Fruit fly (Drosophila melanogaster) whole organism, embryonic: ENCODE results near the gene gish.
A peak's percentile ranks its signal among the peaks of the same experiment; 100 is the strongest.

ENCODE experiments used
- Abd-B ChIP-seq: fragments of 200-800 bp; sonication (Bioruptor generic); optimal IDR thresholded peaks from 2 replicates; lab custom pipeline; 2018; ENCODE audit warnings: missing biosample characterization, mild to moderate bottlenecking, missing genetic modification characterization, moderate library complexity
- Awh ChIP-seq: fragments of 200-800 bp; sonication (Bioruptor generic); IDR thresholded peaks from 2 replicates; pipeline ENCODE4, ENCODE4 v1.3.6; 2022; ENCODE audit warnings: missing biosample characterization, missing genetic modification characterization
- CG10959 ChIP-seq: fragments of 200-800 bp; sonication (Bioruptor generic); IDR thresholded peaks from 2 replicates; pipeline ENCODE4 v1.3.6; 2022; ENCODE audit warnings: missing biosample characterization, missing genetic modification characterization
- CG13296 ChIP-seq: fragments of 200-800 bp; sonication (Bioruptor generic); optimal IDR thresholded peaks from 3 replicates; lab custom pipeline; 2018; ENCODE audit warnings: missing biosample characterization, mild to moderate bottlenecking, missing genetic modification characterization
- CG13894 ChIP-seq: fragments of 200-800 bp; sonication (Bioruptor generic); optimal IDR thresholded peaks from 3 replicates; lab custom pipeline; 2018; ENCODE audit warnings: missing biosample characterization, mild to moderate bottlenecking, missing genetic modification characterization, moderate library complexity
- CG3163 ChIP-seq: fragments of 200-800 bp; sonication (Bioruptor generic); optimal IDR thresholded peaks from 3 replicates; lab custom pipeline; 2016; ENCODE audit warnings: missing biosample characterization, missing genetic modification characterization
- CG33557 ChIP-seq: fragments of 200-800 bp; sonication (Bioruptor generic); optimal IDR thresholded peaks from 2 replicates; lab custom pipeline; 2019; ENCODE audit warnings: missing biosample characterization, mild to moderate bottlenecking, missing genetic modification characterization, moderate library complexity
- CG4404 ChIP-seq: fragments of 200-800 bp; sonication (Bioruptor generic); IDR thresholded peaks from 2 replicates; pipeline ENCODE4 v1.3.6; 2022; ENCODE audit warnings: missing biosample characterization, missing genetic modification characterization
- CG6765 ChIP-seq: fragments of 200-800 bp; sonication (Bioruptor generic); optimal IDR thresholded peaks from 3 replicates; lab custom pipeline; 2017; ENCODE audit warnings: missing biosample characterization, mild to moderate bottlenecking, missing genetic modification characterization
- CG6813 ChIP-seq: fragments of 200-800 bp; sonication (Bioruptor generic); optimal IDR thresholded peaks from 2 replicates; lab custom pipeline; 2017; ENCODE audit warnings: missing biosample characterization, missing genetic modification characterization, mild to moderate bottlenecking, moderate library complexity, missing genetic modification reagents
- CG8281 ChIP-seq: fragments of 200-800 bp; sonication (Bioruptor generic); optimal IDR thresholded peaks from 2 replicates; lab custom pipeline; 2018; ENCODE audit warnings: missing biosample characterization, mild to moderate bottlenecking, missing genetic modification characterization, moderate library complexity
- CG8359 ChIP-seq: fragments of 200-800 bp; sonication (Bioruptor generic); optimal IDR thresholded peaks from 2 replicates; lab custom pipeline; 2017; ENCODE audit warnings: missing biosample characterization, mild to moderate bottlenecking, missing genetic modification characterization, borderline replicate concordance
- Dbx ChIP-seq: fragments of 200-800 bp; sonication (Bioruptor generic); IDR thresholded peaks from 3 replicates; pipeline ENCODE4 v1.3.6; 2022; ENCODE audit warnings: missing biosample characterization, missing genetic modification characterization
- Deaf1 ChIP-seq: fragments of 200-800 bp; optimal IDR thresholded peaks from 3 replicates; lab custom pipeline; 2019; ENCODE audit warnings: missing biosample characterization, mild to moderate bottlenecking, missing genetic modification characterization, moderate library complexity
- Dref ChIP-seq: fragments of 200-800 bp; sonication (Bioruptor generic); IDR thresholded peaks from 2 replicates; pipeline ENCODE4 v1.3.6; 2022; ENCODE audit warnings: missing biosample characterization, missing genetic modification characterization
- Drgx ChIP-seq: fragments of 200-800 bp; sonication (Bioruptor generic); IDR thresholded peaks from 2 replicates; pipeline ENCODE4 v1.3.6; 2022; ENCODE audit warnings: missing biosample characterization, missing genetic modification characterization
- E2f1 ChIP-seq: fragments of 200-800 bp; sonication (Bioruptor generic); IDR thresholded peaks from 2 replicates; pipeline ENCODE4 v1.3.6; 2022; ENCODE audit warnings: missing biosample characterization, missing genetic modification characterization
- Ets65A ChIP-seq: fragments of 200-800 bp; sonication (Bioruptor generic); peaks from one replicate; lab custom pipeline; 2016; ENCODE audit warnings: missing biosample characterization, missing genetic modification characterization
- Lpt ChIP-seq: fragments of >200 bp; optimal IDR thresholded peaks from 2 replicates; lab custom pipeline; 2018; ENCODE audit warnings: missing biosample characterization, missing genetic modification characterization
- MBD-R2 ChIP-seq: fragments of 200-800 bp; sonication (Bioruptor generic); IDR thresholded peaks from 2 replicates; pipeline ENCODE4 v1.3.6; 2022; ENCODE audit warnings: missing biosample characterization, missing genetic modification characterization
- Med ChIP-seq: fragments of 200-800 bp; sonication (Bioruptor generic); peaks from one replicate; lab custom pipeline; 2016; ENCODE audit warnings: missing biosample characterization, missing genetic modification characterization, mild to moderate bottlenecking, inconsistent platforms, moderate library complexity
- Mes4 ChIP-seq: fragments of 200-800 bp; sonication (Bioruptor generic); optimal IDR thresholded peaks from 2 replicates; lab custom pipeline; 2016; ENCODE audit warnings: missing biosample characterization, missing genetic modification characterization
- NfI ChIP-seq: fragments of 200-800 bp; sonication (Bioruptor generic); optimal IDR thresholded peaks from 3 replicates; lab custom pipeline; 2018; ENCODE audit warnings: missing biosample characterization, mild to moderate bottlenecking, missing genetic modification characterization, moderate library complexity
- Pdp1 ChIP-seq, 2 experiments: fragments of 200-800 bp; sonication (Bioruptor generic); optimal IDR thresholded peaks; 3 replicates each; lab custom pipeline; 2016; ENCODE audit warnings: missing biosample characterization in 2 of 2, missing genetic modification characterization in 2 of 2, mild to moderate bottlenecking in 1 of 2, moderate library complexity in 1 of 2
- Rx ChIP-seq: fragments of 200-800 bp; sonication (Bioruptor generic); IDR thresholded peaks from 2 replicates; pipeline ENCODE4 v1.3.6; 2022; ENCODE audit warnings: missing biosample characterization, missing genetic modification characterization
- Tbp ChIP-seq: fragments of >200 bp; optimal IDR thresholded peaks from 2 replicates; lab custom pipeline; 2018; ENCODE audit warnings: missing biosample characterization, missing genetic modification characterization
- Usf ChIP-seq: fragments of 200-800 bp; sonication (Bioruptor generic); optimal IDR thresholded peaks from 2 replicates; lab custom pipeline; 2017; ENCODE audit warnings: missing genotype, missing biosample characterization, missing genetic modification characterization
- al ChIP-seq: fragments of 200-800 bp; sonication (Bioruptor generic); IDR thresholded peaks from 2 replicates; pipeline ENCODE4 v1.3.6; 2022; ENCODE audit warnings: missing biosample characterization, missing genetic modification characterization
- bsh ChIP-seq, 2 experiments: fragments of 200-800 bp; sonication (Bioruptor generic); optimal IDR thresholded peaks; 2 replicates each; lab custom pipeline; 2017 to 2018; ENCODE audit warnings: mild to moderate bottlenecking in 2 of 2, missing biosample characterization in 2 of 2, missing genetic modification characterization in 2 of 2, moderate library complexity in 1 of 2
- cg ChIP-seq: fragments of 200-800 bp; sonication (Bioruptor generic); optimal IDR thresholded peaks from 3 replicates; lab custom pipeline; 2019; ENCODE audit warnings: missing biosample characterization, mild to moderate bottlenecking, missing genetic modification characterization, moderate library complexity
- chinmo ChIP-seq: fragments of 200-800 bp; sonication (Bioruptor generic); IDR thresholded peaks from 4 replicates; pipeline ENCODE4 v1.3.6; 2022; ENCODE audit warnings: missing biosample characterization, missing genetic modification characterization; ENCODE audit not compliant: partially characterized antibody
- her ChIP-seq: fragments of 200-800 bp; sonication (Bioruptor generic); optimal IDR thresholded peaks from 2 replicates; lab custom pipeline; 2016; ENCODE audit warnings: missing biosample characterization, missing genetic modification characterization
- lab ChIP-seq: fragments of 200-800 bp; sonication (Bioruptor generic); optimal IDR thresholded peaks from 3 replicates; lab custom pipeline; 2017; ENCODE audit warnings: missing biosample characterization, missing genetic modification characterization, mild to moderate bottlenecking, moderate library complexity, missing genetic modification reagents
- nmo ChIP-seq: fragments of 200-800 bp; sonication (Bioruptor generic); optimal IDR thresholded peaks from 2 replicates; lab custom pipeline; 2018; ENCODE audit warnings: missing biosample characterization, mild to moderate bottlenecking, missing genetic modification characterization, moderate library complexity
- nom ChIP-seq: fragments of 200-800 bp; sonication (Bioruptor generic); optimal IDR thresholded peaks from 2 replicates; lab custom pipeline; 2017; ENCODE audit warnings: missing biosample characterization, missing genetic modification characterization, mild to moderate bottlenecking, moderate library complexity, missing genetic modification reagents
- oc ChIP-seq: fragments of 200-800 bp; sonication (Bioruptor generic); optimal IDR thresholded peaks from 2 replicates; lab custom pipeline; 2018; ENCODE audit warnings: missing biosample characterization, mild to moderate bottlenecking, missing genetic modification characterization, moderate library complexity
- org-1 ChIP-seq: fragments of 200-800 bp; sonication (Bioruptor generic); optimal IDR thresholded peaks from 2 replicates; lab custom pipeline; 2017; ENCODE audit warnings: missing biosample characterization, missing genetic modification characterization
- p53 ChIP-seq: fragments of 200-800 bp; sonication (Bioruptor generic); optimal IDR thresholded peaks from 2 replicates; lab custom pipeline; 2016; ENCODE audit warnings: missing biosample characterization, missing genetic modification characterization
- pnt ChIP-seq: fragments of 200-800 bp; sonication (Bioruptor generic); optimal IDR thresholded peaks from 3 replicates; lab custom pipeline; 2016; ENCODE audit warnings: missing biosample characterization, missing genetic modification characterization
- rib ChIP-seq: fragments of 200-800 bp; sonication (Bioruptor generic); IDR thresholded peaks from 2 replicates; pipeline ENCODE4 v1.3.6; 2022; ENCODE audit warnings: missing biosample characterization, missing genetic modification characterization
- sima ChIP-seq: fragments of 200-800 bp; sonication (Bioruptor generic); optimal IDR thresholded peaks from 2 replicates; lab custom pipeline; 2016; ENCODE audit warnings: missing biosample characterization, missing genetic modification characterization
- tup ChIP-seq: fragments of 200-800 bp; sonication (Bioruptor generic); optimal IDR thresholded peaks from 2 replicates; lab custom pipeline; 2016; ENCODE audit warnings: missing biosample characterization, mild to moderate bottlenecking, missing genetic modification characterization, moderate library complexity
- vfl ChIP-seq: fragments of 200-800 bp; sonication (Bioruptor generic); optimal IDR thresholded peaks from 2 replicates; lab custom pipeline; 2016; ENCODE audit warnings: missing biosample characterization, missing genetic modification characterization
- vvl ChIP-seq: fragments of 200-800 bp; sonication (Bioruptor generic); IDR thresholded peaks from 2 replicates; pipeline ENCODE4 v1.3.6; 2022; ENCODE audit warnings: missing biosample characterization, missing genetic modification characterization

gish gene

dm6 chr3R:16331809-16332343, 59.6 kb downstream of the gish start (continued):
- TF ChIP-seq CG33557 (GFP tag; lab: Kevin White, UChicago) (peak; percentile 89), CG13894 (tag; lab: Kevin White, UChicago) (no peak), org-1 (GFP tag; lab: Kevin White, UChicago) (peak; percentile 69), Usf (peak; percentile 13)

- TF ChIP-seq NfI (GFP tag; lab: Kevin White, UChicago) (no peak), chinmo (0 out of 4 replicates have a peak, but pooled peaks have one; percentile 7), bsh (GFP tag; optimal IDR thresholded peaks at IDR 0.05; lab: Kevin White, UChicago) (peak in 1 of 2 experiments; percentile 1), nom (peak; percentile 80), Ets65A (GFP tag; lab: Kevin White, UChicago) (peak; percentile 32)
- TF ChIP-seq, all 482 proteins: peak for 4
Measured at dm6 chr3R:16334329-16334728, 62.1 kb downstream of the gish start.

dm6 chr3R:16334797-16335196, 62.5 kb downstream of the gish start:
- TF ChIP-seq CG8359 (peak; percentile 94), oc (peak; percentile 81), Med (GFP tag; lab: Kevin White, UChicago) (peak; percentile 45), al (no peak), Dbx (GFP tag; lab: Robert Waterston, UW) (peak; percentile 20; the same call in 1 of the 3 replicates), rib (GFP tag; lab: Robert Waterston, UW) (no peak), sima (no peak)

dm6 chr3R:16335438-16336073, 63.3 kb downstream of the gish start:
- TF ChIP-seq vvl (GFP tag; lab: Robert Waterston, UW), result 0 out of 2 replicates have a peak, but pooled peaks have one; percentile 23
- 0 out of 2 replicates have a peak, but pooled peaks have one; percentile 22 for TF ChIP-seq Dref (GFP tag; lab: Robert Waterston, UW)
- TF ChIP-seq Pdp1 (GFP tag; optimal IDR thresholded peaks at IDR 0.05; lab: Kevin White, UChicago), result no peak
- no peak for TF ChIP-seq Mes4 (GFP tag; lab: Kevin White, UChicago)
- no peak for TF ChIP-seq vfl (GFP tag; lab: Kevin White, UChicago)
- peak; percentile 96 for TF ChIP-seq CG8359
- TF ChIP-seq MBD-R2, result no peak
- TF ChIP-seq cg (GFP tag; lab: Kevin White, UChicago), result no peak
- no peak for TF ChIP-seq Med (GFP tag; lab: Kevin White, UChicago)
- TF ChIP-seq nmo, result no peak
- 0 out of 2 replicates have a peak, but pooled peaks have one; percentile 7 for TF ChIP-seq CG4404 (GFP tag; lab: Robert Waterston, UW)
- no peak for TF ChIP-seq p53
- no peak for TF ChIP-seq CG10959 (GFP tag; lab: Robert Waterston, UW)
- no peak for TF ChIP-seq CG13296 (GFP tag; lab: Kevin White, UChicago)
- TF ChIP-seq Deaf1 (tag; lab: Kevin White, UChicago), result peak; percentile 38
- TF ChIP-seq Awh (GFP tag; lab: Robert Waterston, UW), result no peak
- TF ChIP-seq Lpt (GFP tag; lab: Kevin White, UChicago), result no peak
- peak; percentile 82 for TF ChIP-seq lab
- TF ChIP-seq Rx (GFP tag; lab: Robert Waterston, UW), result no peak
- TF ChIP-seq her (GFP tag; lab: Kevin White, UChicago), result no peak
- TF ChIP-seq CG3163 (GFP tag; lab: Kevin White, UChicago), result no peak
- no peak for TF ChIP-seq CG6765 (GFP tag; lab: Kevin White, UChicago)
- no peak for TF ChIP-seq pnt (GFP tag; lab: Kevin White, UChicago)
- TF ChIP-seq tup (GFP tag; lab: Kevin White, UChicago), result no peak
- no peak for TF ChIP-seq sima
- no peak for TF ChIP-seq CG6813 (GFP tag; lab: Kevin White, UChicago)
- no peak for TF ChIP-seq Tbp (GFP tag; lab: Kevin White, UChicago)
- TF ChIP-seq Drgx (GFP tag; lab: Robert Waterston, UW), result no peak
- TF ChIP-seq chinmo, result 0 out of 4 replicates have a peak, but pooled peaks have one; percentile 20
- peak; percentile 74 for TF ChIP-seq CG8281
- TF ChIP-seq Abd-B (GFP tag; lab: Kevin White, UChicago), result no peak
- TF ChIP-seq E2f1 (GFP tag; lab: Robert Waterston, UW), result no peak
